Worm (Caenorhabditis elegans) whole organism, midembryonic: ENCODE measurements around the gene C02B8.6.
"Not testable (repeated sequence)": the region's sequence is repeated elsewhere in the genome, so short reads cannot be mapped to it uniquely, and the experiment has no call there.

ENCODE experiments used
- T22C8.4 ChIP-seq: fragments of 200-800 bp; sonication (Bioruptor generic); IDR thresholded peaks from 2 replicates; pipeline ENCODE4 v1.3.6; 2022; ENCODE audit warnings: missing genetic modification characterization, missing compliant biosample characterization
- flt-1 ChIP-seq: fragments of 200-800 bp; sonication (Bioruptor generic); IDR thresholded peaks from 2 replicates; pipeline ENCODE4 v1.3.6; 2022; ENCODE audit warnings: missing genetic modification characterization, missing compliant biosample characterization
- med-1 ChIP-seq: sonication (generic microtip); optimal IDR thresholded peaks from 2 replicates; lab custom pipeline; 2017; ENCODE audit warnings: missing genetic modification characterization, mild to moderate bottlenecking, missing compliant biosample characterization, antibody characterized with exemption, missing genetic modification reagents; ENCODE audit not compliant: insufficient read depth
- ref-1 ChIP-seq: fragments of 200-800 bp; sonication (Bioruptor generic); conservative IDR thresholded peaks from 2 replicates; pipeline ENCODE4 v1.3.6; 2022; ENCODE audit warnings: missing genetic modification reagents, missing genetic modification characterization, missing compliant biosample characterization
- tab-1 ChIP-seq: fragments of 200-800 bp; sonication (Bioruptor generic); IDR thresholded peaks from 2 replicates; pipeline ENCODE4 v1.3.6; 2022; ENCODE audit warnings: missing genetic modification characterization, missing compliant biosample characterization
- ztf-29 ChIP-seq: fragments of 200-800 bp; sonication (Bioruptor generic); IDR thresholded peaks from 2 replicates; pipeline ENCODE4 v1.3.6; 2022; ENCODE audit warnings: missing genetic modification reagents, missing genetic modification characterization, missing compliant biosample characterization

DNA sequence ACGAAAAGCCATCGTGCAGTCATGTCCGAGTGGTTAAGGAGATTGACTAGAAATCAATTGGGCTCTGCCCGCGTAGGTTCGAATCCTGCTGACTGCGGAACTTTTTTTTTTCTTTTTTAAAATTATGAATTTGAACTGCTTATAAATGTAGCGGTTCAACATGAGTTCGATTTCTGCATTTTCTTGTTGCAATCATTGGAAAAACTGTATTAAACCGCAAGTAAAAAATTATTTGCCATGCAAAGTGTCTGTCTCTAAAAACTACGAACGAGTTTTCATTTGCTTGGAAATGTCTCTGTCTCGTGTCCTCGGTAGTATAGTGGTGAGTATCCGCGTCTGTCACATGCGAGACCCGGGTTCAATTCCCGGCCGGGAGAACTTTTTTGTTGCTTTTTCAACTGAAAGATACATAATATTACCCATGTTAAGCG lies 19.3 kb upstream of the C02B8.6 start:
- TF ChIP-seq flt-1 (GFP tag; lab: Robert Waterston, UW), result peak; percentile 86
- peak; percentile 53 for TF ChIP-seq ref-1 (GFP tag; lab: Robert Waterston, UW)
- peak; percentile 79 for TF ChIP-seq tab-1 (GFP tag; lab: Robert Waterston, UW)
- TF ChIP-seq med-1 (GFP tag; lab: Kevin White, UChicago), result not testable (repeated sequence)
- peak; percentile 72 for TF ChIP-seq T22C8.4 (GFP tag; lab: Robert Waterston, UW)
- TF ChIP-seq ztf-29 (GFP tag; lab: Robert Waterston, UW), result peak; percentile 55; the same call in 1 of the 2 replicates
